Worm (Caenorhabditis elegans) whole organism, L1 larva: ENCODE results near the gene C53A5.11.
A peak's percentile ranks its signal among the peaks of the same experiment; 100 is the strongest.

Source experiments
- C16A3.4 ChIP-seq: fragments of 150-350 bp; optimal IDR thresholded peaks from 2 replicates; lab custom pipeline; 2014; ENCODE audit warnings: missing biosample characterization, missing genetic modification characterization
- F16B12.6 ChIP-seq: fragments of 150-350 bp; optimal IDR thresholded peaks from 2 replicates; lab custom pipeline; 2014; ENCODE audit warnings: missing biosample characterization, missing genetic modification characterization
- aha-1 ChIP-seq: fragments of 150-350 bp; optimal IDR thresholded peaks from 2 replicates; lab custom pipeline; 2014; ENCODE audit warnings: missing biosample characterization, missing genetic modification characterization
- ama-1 ChIP-seq: fragments of 150-350 bp; optimal IDR thresholded peaks from 2 replicates; lab custom pipeline; 2014
- blmp-1 ChIP-seq: fragments of 150-350 bp; optimal IDR thresholded peaks from 2 replicates; lab custom pipeline; 2014; ENCODE audit warnings: missing biosample characterization, missing genetic modification characterization
- ceh-63 ChIP-seq: fragments of 200-800 bp; sonication (Bioruptor generic); optimal IDR thresholded peaks from 2 replicates; lab custom pipeline; 2018; ENCODE audit warnings: mild to moderate bottlenecking, missing genetic modification characterization, missing compliant biosample characterization
- ceh-82 ChIP-seq, 3 experiments: fragments of 150-350 bp in 1 of 3; sonication (generic microtip) in 2 of 3; optimal IDR thresholded peaks; 2 replicates each; lab custom pipeline; 2014 to 2017; ENCODE audit warnings: missing biosample characterization in 3 of 3, missing genetic modification characterization in 3 of 3
- dsc-1 ChIP-seq: sonication (generic microtip); optimal IDR thresholded peaks from 2 replicates; lab custom pipeline; 2016; ENCODE audit warnings: mild to moderate bottlenecking, missing genetic modification characterization, missing compliant biosample characterization
- efl-3 ChIP-seq: fragments of 200-800 bp; sonication (Bioruptor generic); optimal IDR thresholded peaks from 2 replicates; lab custom pipeline; 2018; ENCODE audit warnings: mild to moderate bottlenecking, missing genetic modification characterization, missing compliant biosample characterization
- elt-2 ChIP-seq: sonication (generic microtip); optimal IDR thresholded peaks from 2 replicates; lab custom pipeline; 2016; ENCODE audit warnings: missing genetic modification characterization, mild to moderate bottlenecking, inconsistent platforms, missing compliant biosample characterization, missing genetic modification reagents
- elt-3 ChIP-seq, 6 experiments: fragments of 150-350 bp in 1 of 6; sonication (generic microtip); optimal IDR thresholded peaks; 2 replicates each; lab custom pipeline; 2017 to 2018; ENCODE audit warnings: missing biosample characterization in 6 of 6, missing genetic modification characterization in 6 of 6, inconsistent platforms in 1 of 6
- fkh-4 ChIP-seq: sonication (generic microtip); optimal IDR thresholded peaks from 2 replicates; lab custom pipeline; 2016; ENCODE audit warnings: missing compliant biosample characterization, missing genetic modification characterization, borderline replicate concordance
- fkh-8 ChIP-seq: sonication (generic microtip); optimal IDR thresholded peaks from 2 replicates; lab custom pipeline; 2016; ENCODE audit warnings: mild to moderate bottlenecking, missing genetic modification characterization, missing compliant biosample characterization
- hlh-17 ChIP-seq: fragments of 200-800 bp; sonication (Bioruptor generic); optimal IDR thresholded peaks from 2 replicates; lab custom pipeline; 2018; ENCODE audit warnings: missing genetic modification characterization, mild to moderate bottlenecking, missing compliant biosample characterization, moderate library complexity, borderline replicate concordance
- hpl-2 ChIP-seq: fragments of 150-350 bp; optimal IDR thresholded peaks from 2 replicates; lab custom pipeline; 2014; ENCODE audit warnings: missing biosample characterization, missing genetic modification reagents, missing genetic modification characterization
- irx-1 ChIP-seq: sonication (generic microtip); optimal IDR thresholded peaks from 2 replicates; lab custom pipeline; 2016; ENCODE audit warnings: missing genetic modification characterization, missing compliant biosample characterization
- jun-1 ChIP-seq: fragments of 150-350 bp; optimal IDR thresholded peaks from 2 replicates; lab custom pipeline; 2014; ENCODE audit warnings: missing biosample characterization, missing genetic modification reagents, missing genetic modification characterization
- lin-13 ChIP-seq: fragments of 150-350 bp; optimal IDR thresholded peaks from 2 replicates; lab custom pipeline; 2014; ENCODE audit warnings: missing biosample characterization, missing genetic modification reagents, missing genetic modification characterization
- lin-14 ChIP-seq: fragments of 200-800 bp; sonication (Bioruptor generic); optimal IDR thresholded peaks from 2 replicates; lab custom pipeline; 2018; ENCODE audit warnings: mild to moderate bottlenecking, missing genetic modification characterization, moderate library complexity, missing compliant biosample characterization
- lin-15B ChIP-seq: fragments of 150-350 bp; sonication (generic microtip); optimal IDR thresholded peaks from 3 replicates; lab custom pipeline; 2014; ENCODE audit warnings: missing biosample characterization, missing genetic modification characterization
- lin-35 ChIP-seq, 2 experiments: fragments of 150-350 bp; optimal IDR thresholded peaks; 2 replicates each; lab custom pipeline; 2014; ENCODE audit warnings: missing biosample characterization in 2 of 2, missing genetic modification characterization in 2 of 2, missing genetic modification reagents in 2 of 2
- lin-39 ChIP-seq: fragments of 150-350 bp; optimal IDR thresholded peaks from 2 replicates; lab custom pipeline; 2014; ENCODE audit warnings: missing biosample characterization, missing genetic modification reagents, missing genetic modification characterization
- lsy-2 ChIP-seq, 2 experiments: fragments of 150-350 bp; optimal IDR thresholded peaks; 2 replicates each; lab custom pipeline; 2014; ENCODE audit warnings: missing biosample characterization in 2 of 2, missing genetic modification characterization in 2 of 2
- mdl-1 ChIP-seq, 2 experiments: fragments of 150-350 bp; optimal IDR thresholded peaks; 2 replicates each; lab custom pipeline; 2014 to 2017; ENCODE audit warnings: missing biosample characterization in 2 of 2, missing genetic modification characterization in 2 of 2, inconsistent platforms in 1 of 2
- mef-2 ChIP-seq: fragments of 150-350 bp; optimal IDR thresholded peaks from 2 replicates; lab custom pipeline; 2014; ENCODE audit warnings: missing biosample characterization, missing genetic modification characterization
- nhr-19 ChIP-seq: fragments of 200-800 bp; sonication (Bioruptor generic); conservative IDR thresholded peaks from 2 replicates; pipeline ENCODE4 v1.3.6; 2022; ENCODE audit warnings: missing genetic modification characterization, missing compliant biosample characterization
- nhr-28 ChIP-seq: fragments of 150-350 bp; optimal IDR thresholded peaks from 2 replicates; lab custom pipeline; 2014; ENCODE audit warnings: missing biosample characterization, missing genetic modification characterization
- nhr-47 ChIP-seq: sonication (generic microtip); optimal IDR thresholded peaks from 2 replicates; lab custom pipeline; 2016; ENCODE audit warnings: mild to moderate bottlenecking, missing genetic modification characterization, moderate library complexity, missing compliant biosample characterization
- nhr-71 ChIP-seq: sonication (generic microtip); optimal IDR thresholded peaks from 2 replicates; lab custom pipeline; 2016; ENCODE audit warnings: mild to moderate bottlenecking, missing genetic modification characterization, moderate library complexity, missing compliant biosample characterization
- nhr-77 ChIP-seq: fragments of 150-350 bp; optimal IDR thresholded peaks from 2 replicates; lab custom pipeline; 2014; ENCODE audit warnings: missing biosample characterization, missing genetic modification characterization
- nhr-84 ChIP-seq: sonication (generic microtip); optimal IDR thresholded peaks from 2 replicates; lab custom pipeline; 2017; ENCODE audit warnings: missing biosample characterization, missing genetic modification characterization
- nhr-85 ChIP-seq: sonication (generic microtip); peaks from one replicate; lab custom pipeline; 2016; ENCODE audit warnings: missing genetic modification characterization, inconsistent platforms, missing compliant biosample characterization
- nhr-90 ChIP-seq: sonication (generic microtip); optimal IDR thresholded peaks from 2 replicates; lab custom pipeline; 2016; ENCODE audit warnings: mild to moderate bottlenecking, missing genetic modification characterization, missing compliant biosample characterization; ENCODE audit not compliant: poor library complexity
- snu-23 ChIP-seq: sonication (generic microtip); optimal IDR thresholded peaks from 2 replicates; lab custom pipeline; 2016; ENCODE audit warnings: missing genetic modification characterization, missing compliant biosample characterization
- sptf-1 ChIP-seq: fragments of 150-350 bp; optimal IDR thresholded peaks from 2 replicates; lab custom pipeline; 2014; ENCODE audit warnings: missing biosample characterization, missing genetic modification characterization
- unc-30 ChIP-seq: sonication (generic microtip); optimal IDR thresholded peaks from 2 replicates; lab custom pipeline; 2017; ENCODE audit warnings: missing biosample characterization, missing genetic modification characterization
- unc-86 ChIP-seq: sonication (generic microtip); optimal IDR thresholded peaks from 2 replicates; lab custom pipeline; 2016; ENCODE audit warnings: missing genetic modification characterization, missing compliant biosample characterization
- unc-98 ChIP-seq: fragments of 200-800 bp; sonication (Bioruptor generic); IDR thresholded peaks from 2 replicates; pipeline ENCODE4 v1.3.6; 2022; ENCODE audit warnings: missing genetic modification characterization, missing compliant biosample characterization
- vab-15 ChIP-seq: sonication (generic microtip); optimal IDR thresholded peaks from 2 replicates; lab custom pipeline; 2017; ENCODE audit warnings: missing genotype, mild to moderate bottlenecking, missing genetic modification characterization, missing compliant biosample characterization
- xbp-1 ChIP-seq: sonication (generic microtip); optimal IDR thresholded peaks from 2 replicates; lab custom pipeline; 2016; ENCODE audit warnings: missing genetic modification characterization, missing compliant biosample characterization

The C53A5.11 gene

ce11 chrV:14562589-14562988 lies at the start of gene C53A5.11:
TSS of gene C53A5.11 (plus strand) at chrV:14562889.
- no peak for TF ChIP-seq ama-1 (lab: Kevin White, UChicago)
- TF ChIP-seq lin-13: no peak
- TF ChIP-seq F16B12.6 (tag; lab: Kevin White, UChicago): no peak
- TF ChIP-seq nhr-90 (tag; lab: Kevin White, UChicago): no peak
- TF ChIP-seq unc-86 (tag; lab: Kevin White, UChicago): no peak
- TF ChIP-seq mdl-1 (tag; optimal IDR thresholded peaks at IDR 0.05; lab: Kevin White, UChicago): no peak
- no peak for TF ChIP-seq lin-35 (GFP tag; optimal IDR thresholded peaks at IDR 0.05; lab: Kevin White, UChicago)
- TF ChIP-seq ceh-63 (GFP tag; lab: Kevin White, UChicago): no peak
- no peak for TF ChIP-seq fkh-4 (tag; lab: Kevin White, UChicago)
- no peak for TF ChIP-seq nhr-84 (tag; lab: Kevin White, UChicago)
- no peak for TF ChIP-seq lin-15B (tag; lab: Kevin White, UChicago)
- no peak for TF ChIP-seq lin-39 (tag; lab: Kevin White, UChicago)
- TF ChIP-seq vab-15 (tag; lab: Kevin White, UChicago): no peak
- no peak for TF ChIP-seq nhr-71 (tag; lab: Kevin White, UChicago)
- TF ChIP-seq nhr-19 (GFP tag; lab: Robert Waterston, UW): no peak
- no peak for TF ChIP-seq lin-14 (GFP tag; lab: Kevin White, UChicago)
- no peak for TF ChIP-seq mef-2 (tag; lab: Kevin White, UChicago)
- no peak for TF ChIP-seq irx-1 (tag; lab: Kevin White, UChicago)
- no peak for TF ChIP-seq efl-3 (GFP tag; lab: Kevin White, UChicago)
- TF ChIP-seq, all 84 proteins: peak for 0

- TF ChIP-seq nhr-90 (tag; lab: Kevin White, UChicago) (no peak), fkh-8 (tag; lab: Kevin White, UChicago) (peak; percentile 14)
These were observed 44.7 kb upstream of the C53A5.11 start, which contains the start of gene R02D5.6 for ce11 chrV:14518010-14518409. TSS of gene R02D5.6 (minus strand) at chrV:14518110.

ce11 chrV:14519268-14519667 lies 43.4 kb upstream of the C53A5.11 start, which contains the start of gene R02D5.8:
TSS of gene R02D5.8 (minus strand) at chrV:14519368.
- TF ChIP-seq nhr-85 (no peak), unc-98 (GFP tag; lab: Robert Waterston, UW) (no peak), lsy-2 (tag; optimal IDR thresholded peaks at IDR 0.05; lab: Kevin White, UChicago) (no peak), efl-3 (GFP tag; lab: Kevin White, UChicago) (no peak), elt-3 (tag; optimal IDR thresholded peaks at IDR 0.05; lab: Kevin White, UChicago) (no peak), nhr-28 (tag; lab: Kevin White, UChicago) (no peak), jun-1 (tag; lab: Kevin White, UChicago) (no peak), F16B12.6 (tag; lab: Kevin White, UChicago) (no peak), lin-15B (tag; lab: Kevin White, UChicago) (no peak), C16A3.4 (no peak), hpl-2 (GFP tag; lab: Kevin White, UChicago) (no peak), ceh-82 (tag; optimal IDR thresholded peaks at IDR 0.05; lab: Kevin White, UChicago) (no peak), dsc-1 (tag; lab: Kevin White, UChicago) (no peak), fkh-8 (tag; lab: Kevin White, UChicago) (no peak), blmp-1 (no peak), xbp-1 (tag; lab: Kevin White, UChicago) (no peak), sptf-1 (no peak), nhr-47 (tag; lab: Kevin White, UChicago) (no peak)

ce11 chrV:14521000-14521399 lies 41.7 kb upstream of the C53A5.11 start, which contains the start of gene C53A5.17:
TSS of gene C53A5.17 (minus strand) at chrV:14521100.
- no peak for TF ChIP-seq aha-1 (tag; lab: Kevin White, UChicago)
- no peak for TF ChIP-seq unc-86 (tag; lab: Kevin White, UChicago)
- TF ChIP-seq dsc-1 (tag; lab: Kevin White, UChicago): no peak
- TF ChIP-seq hlh-17: no peak
- TF ChIP-seq unc-30 (tag; lab: Kevin White, UChicago): no peak
- TF ChIP-seq elt-2: no peak
- TF ChIP-seq snu-23: no peak
- TF ChIP-seq nhr-77 (tag; lab: Kevin White, UChicago): no peak
- no peak for TF ChIP-seq mef-2 (tag; lab: Kevin White, UChicago)
